Fruit fly (Drosophila melanogaster) whole organism, prepupa: ENCODE results near the gene Hn.

Source experiments
- Blimp-1 ChIP-seq: fragments of 200-800 bp; sonication (Bioruptor generic); optimal IDR thresholded peaks from 3 replicates; lab custom pipeline; 2017; ENCODE audit warnings: missing biosample characterization, missing genetic modification characterization, mild to moderate bottlenecking, moderate library complexity, missing genetic modification reagents
- CG1621 ChIP-seq: fragments of 200-800 bp; sonication (Bioruptor generic); optimal IDR thresholded peaks from 3 replicates; lab custom pipeline; 2018; ENCODE audit warnings: missing biosample characterization, mild to moderate bottlenecking, missing genetic modification characterization
- CG32006 ChIP-seq: fragments of 200-800 bp; sonication (Bioruptor generic); optimal IDR thresholded peaks from 3 replicates; lab custom pipeline; 2017; ENCODE audit warnings: missing biosample characterization, mild to moderate bottlenecking, missing genetic modification characterization
- CG34406 ChIP-seq: fragments of 200-800 bp; sonication (Bioruptor generic); optimal IDR thresholded peaks from 3 replicates; lab custom pipeline; 2016; ENCODE audit warnings: missing biosample characterization, missing genetic modification characterization
- CG3919 ChIP-seq: fragments of 200-800 bp; sonication (Bioruptor generic); optimal IDR thresholded peaks from 3 replicates; lab custom pipeline; 2016; ENCODE audit warnings: missing biosample characterization, missing genetic modification characterization
- CG4318 ChIP-seq: fragments of 200-800 bp; sonication (Bioruptor generic); optimal IDR thresholded peaks from 3 replicates; lab custom pipeline; 2017; ENCODE audit warnings: missing biosample characterization, mild to moderate bottlenecking, missing genetic modification characterization
- CG6276 ChIP-seq: fragments of 200-800 bp; sonication (Bioruptor generic); optimal IDR thresholded peaks from 2 replicates; lab custom pipeline; 2017; ENCODE audit warnings: missing biosample characterization, mild to moderate bottlenecking, missing genetic modification characterization
- CG6792 ChIP-seq: fragments of 200-800 bp; sonication (Bioruptor generic); optimal IDR thresholded peaks from 3 replicates; lab custom pipeline; 2016; ENCODE audit warnings: missing biosample characterization, missing genetic modification characterization
- CG6808 ChIP-seq: fragments of 200-800 bp; sonication (Bioruptor generic); optimal IDR thresholded peaks from 3 replicates; lab custom pipeline; 2017; ENCODE audit warnings: missing biosample characterization, missing genetic modification characterization, mild to moderate bottlenecking, moderate library complexity, missing genetic modification reagents
- CG6854 ChIP-seq: fragments of 200-800 bp; sonication (Bioruptor generic); optimal IDR thresholded peaks from 2 replicates; lab custom pipeline; 2017; ENCODE audit warnings: missing biosample characterization, mild to moderate bottlenecking, missing genetic modification characterization
- CG8119 ChIP-seq: fragments of 200-800 bp; sonication (Bioruptor generic); IDR thresholded peaks from 3 replicates; pipeline ENCODE4 v1.3.6; 2022; ENCODE audit warnings: missing biosample characterization, missing genetic modification characterization
- CG8319 ChIP-seq: fragments of 200-800 bp; sonication (Bioruptor generic); optimal IDR thresholded peaks from 3 replicates; lab custom pipeline; 2016; ENCODE audit warnings: missing biosample characterization, missing genetic modification characterization
- CG8632 ChIP-seq: fragments of 200-800 bp; sonication (Bioruptor generic); optimal IDR thresholded peaks from 3 replicates; lab custom pipeline; 2016; ENCODE audit warnings: missing biosample characterization, missing genetic modification characterization
- CG9139 ChIP-seq: fragments of 200-800 bp; sonication (Bioruptor generic); optimal IDR thresholded peaks from 3 replicates; lab custom pipeline; 2017; ENCODE audit warnings: missing biosample characterization, mild to moderate bottlenecking, missing genetic modification characterization
- Eip75B ChIP-seq: fragments of 200-800 bp; sonication (Bioruptor generic); optimal IDR thresholded peaks from 3 replicates; lab custom pipeline; 2016; ENCODE audit warnings: missing biosample characterization, missing genetic modification characterization
- Eip78C ChIP-seq: fragments of 200-800 bp; sonication (Bioruptor generic); peaks from one replicate; lab custom pipeline; 2016; ENCODE audit warnings: missing biosample characterization, missing genetic modification characterization
- Eip93F ChIP-seq: fragments of 200-800 bp; sonication (Bioruptor generic); optimal IDR thresholded peaks from 2 replicates; lab custom pipeline; 2016; ENCODE audit warnings: missing biosample characterization, mild to moderate bottlenecking, missing genetic modification characterization
- Ets21C ChIP-seq: fragments of 200-800 bp; sonication (Bioruptor generic); optimal IDR thresholded peaks from 3 replicates; lab custom pipeline; 2016; ENCODE audit warnings: missing biosample characterization, missing genetic modification characterization
- Ets96B ChIP-seq: fragments of 200-800 bp; optimal IDR thresholded peaks from 2 replicates; lab custom pipeline; 2019; ENCODE audit warnings: missing biosample characterization, mild to moderate bottlenecking, missing genetic modification characterization, moderate library complexity
- Gug ChIP-seq: fragments of 200-800 bp; sonication (Bioruptor generic); IDR thresholded peaks from 2 replicates; pipeline ENCODE4 v1.3.6; 2022; ENCODE audit warnings: missing biosample characterization, missing genetic modification characterization
- Hr38 ChIP-seq: sonication (Bioruptor generic); optimal IDR thresholded peaks from 2 replicates; lab custom pipeline; 2016; ENCODE audit warnings: missing biosample characterization, missing genetic modification characterization
- Hr39 ChIP-seq: fragments of 200-800 bp; sonication (Bioruptor generic); optimal IDR thresholded peaks from 2 replicates; lab custom pipeline; 2016; ENCODE audit warnings: missing biosample characterization, missing genetic modification characterization
- Hr4 ChIP-seq: fragments of 200-800 bp; sonication (Bioruptor generic); optimal IDR thresholded peaks from 3 replicates; lab custom pipeline; 2016; ENCODE audit warnings: missing biosample characterization, missing genetic modification characterization
- OdsH ChIP-seq: fragments of 200-800 bp; sonication (Bioruptor generic); optimal IDR thresholded peaks from 3 replicates; lab custom pipeline; 2016; ENCODE audit warnings: missing biosample characterization, missing genetic modification characterization
- Sox102F ChIP-seq: fragments of 200-800 bp; sonication (Bioruptor generic); optimal IDR thresholded peaks from 2 replicates; lab custom pipeline; 2016; ENCODE audit warnings: missing biosample characterization, mild to moderate bottlenecking, missing genetic modification characterization
- acj6 ChIP-seq: fragments of 200-800 bp; sonication (Bioruptor generic); optimal IDR thresholded peaks from 3 replicates; lab custom pipeline; 2016; ENCODE audit warnings: missing biosample characterization, missing genetic modification characterization
- cyc ChIP-seq: fragments of 200-800 bp; sonication (Bioruptor generic); optimal IDR thresholded peaks from 3 replicates; lab custom pipeline; 2016; ENCODE audit warnings: missing biosample characterization, missing genetic modification characterization
- dac ChIP-seq: fragments of 200-800 bp; sonication (Bioruptor generic); optimal IDR thresholded peaks from 2 replicates; lab custom pipeline; 2017; ENCODE audit warnings: missing biosample characterization, mild to moderate bottlenecking, missing genetic modification characterization
- dsx ChIP-seq: fragments of 200-800 bp; optimal IDR thresholded peaks from 3 replicates; lab custom pipeline; 2019; ENCODE audit warnings: missing biosample characterization, mild to moderate bottlenecking, missing genetic modification characterization, moderate library complexity; ENCODE audit not compliant: poor library complexity, severe bottlenecking
- eg ChIP-seq: fragments of 200-800 bp; sonication (Bioruptor generic); IDR thresholded peaks from 3 replicates; pipeline ENCODE4 v1.3.6; 2022; ENCODE audit warnings: missing biosample characterization, missing genetic modification characterization
- fd59A ChIP-seq: fragments of 200-800 bp; sonication (Bioruptor generic); optimal IDR thresholded peaks from 2 replicates; lab custom pipeline; 2017; ENCODE audit warnings: missing biosample characterization, mild to moderate bottlenecking, missing genetic modification characterization, missing genetic modification reagents
- fkh ChIP-seq: fragments of 200-800 bp; sonication (Bioruptor generic); optimal IDR thresholded peaks from 3 replicates; lab custom pipeline; 2017; ENCODE audit warnings: missing biosample characterization, mild to moderate bottlenecking, missing genetic modification characterization, moderate library complexity
- lz ChIP-seq: fragments of 200-800 bp; sonication (Bioruptor generic); optimal IDR thresholded peaks from 3 replicates; lab custom pipeline; 2016; ENCODE audit warnings: missing biosample characterization, missing genetic modification characterization
- net ChIP-seq: fragments of 200-800 bp; sonication (Bioruptor generic); optimal IDR thresholded peaks from 3 replicates; lab custom pipeline; 2016; ENCODE audit warnings: missing biosample characterization, missing genetic modification characterization
- pdm3 ChIP-seq: fragments of 200-800 bp; sonication (Bioruptor generic); optimal IDR thresholded peaks from 3 replicates; lab custom pipeline; 2016; ENCODE audit warnings: missing biosample characterization, missing genetic modification characterization
- svp ChIP-seq: fragments of 200-800 bp; sonication (Bioruptor generic); peaks from one replicate; lab custom pipeline; 2016; ENCODE audit warnings: missing biosample characterization, missing genetic modification characterization
- vri ChIP-seq: fragments of 200-800 bp; sonication (Bioruptor generic); optimal IDR thresholded peaks from 3 replicates; lab custom pipeline; 2016; ENCODE audit warnings: missing biosample characterization, mild to moderate bottlenecking, missing genetic modification characterization

Gene Hn

dm6 chr3L:7806503-7807216, 46.4 kb downstream of the Hn start:
- no peak for TF ChIP-seq Ets21C
- TF ChIP-seq CG6808 (GFP tag; lab: Kevin White, UChicago): no peak
- TF ChIP-seq Ets96B (tag; lab: Kevin White, UChicago): no peak
- peak; percentile 73 for TF ChIP-seq vri (GFP tag; lab: Kevin White, UChicago)
- no peak for TF ChIP-seq CG4318 (GFP tag; lab: Kevin White, UChicago)
- TF ChIP-seq CG8119 (GFP tag; lab: Robert Waterston, UW): no peak
- no peak for TF ChIP-seq CG8319 (GFP tag; lab: Kevin White, UChicago)
- no peak for TF ChIP-seq CG34406
- TF ChIP-seq Hr38 (GFP tag; lab: Kevin White, UChicago): no peak
- no peak for TF ChIP-seq lz (GFP tag; lab: Kevin White, UChicago)
- no peak for TF ChIP-seq eg (GFP tag; lab: Robert Waterston, UW)
- TF ChIP-seq Eip78C (GFP tag; lab: Kevin White, UChicago): peak; percentile 25
- TF ChIP-seq Eip93F (GFP tag; lab: Kevin White, UChicago): no peak
- no peak for TF ChIP-seq dac (GFP tag; lab: Kevin White, UChicago)
- TF ChIP-seq OdsH (GFP tag; lab: Kevin White, UChicago): no peak
- no peak for TF ChIP-seq CG32006 (GFP tag; lab: Kevin White, UChicago)
- TF ChIP-seq CG1621: no peak
- no peak for TF ChIP-seq pdm3
- TF ChIP-seq acj6: no peak
- TF ChIP-seq Gug (GFP tag; lab: Robert Waterston, UW): no peak
- TF ChIP-seq dsx (GFP tag; lab: Kevin White, UChicago): peak; percentile 90
- no peak for TF ChIP-seq CG9139
- TF ChIP-seq CG6854: no peak
- no peak for TF ChIP-seq svp (GFP tag; lab: Kevin White, UChicago)
- no peak for TF ChIP-seq CG6276 (GFP tag; lab: Kevin White, UChicago)
- no peak for TF ChIP-seq Hr4
- TF ChIP-seq CG6792 (GFP tag; lab: Kevin White, UChicago): no peak
- peak; percentile 77 for TF ChIP-seq fkh (GFP tag; lab: Kevin White, UChicago)
- TF ChIP-seq CG8632 (GFP tag; lab: Kevin White, UChicago): no peak
- TF ChIP-seq Blimp-1: no peak
- no peak for TF ChIP-seq cyc (GFP tag; lab: Kevin White, UChicago)
- no peak for TF ChIP-seq net (GFP tag; lab: Kevin White, UChicago)

dm6 chr3L:7807552-7808402, 47.5 kb downstream of the Hn start:
- TF ChIP-seq Sox102F (GFP tag; lab: Kevin White, UChicago): no peak
- no peak for TF ChIP-seq Eip75B
- no peak for TF ChIP-seq CG3919 (GFP tag; lab: Kevin White, UChicago)
- TF ChIP-seq OdsH (GFP tag; lab: Kevin White, UChicago): no peak
- TF ChIP-seq fd59A (GFP tag; lab: Kevin White, UChicago): no peak
- no peak for TF ChIP-seq Hr39 (GFP tag; lab: Kevin White, UChicago)
